Worm (Caenorhabditis elegans): Measurements from ENCODE around the gene comt-4.

Gene comt-4

DNA sequence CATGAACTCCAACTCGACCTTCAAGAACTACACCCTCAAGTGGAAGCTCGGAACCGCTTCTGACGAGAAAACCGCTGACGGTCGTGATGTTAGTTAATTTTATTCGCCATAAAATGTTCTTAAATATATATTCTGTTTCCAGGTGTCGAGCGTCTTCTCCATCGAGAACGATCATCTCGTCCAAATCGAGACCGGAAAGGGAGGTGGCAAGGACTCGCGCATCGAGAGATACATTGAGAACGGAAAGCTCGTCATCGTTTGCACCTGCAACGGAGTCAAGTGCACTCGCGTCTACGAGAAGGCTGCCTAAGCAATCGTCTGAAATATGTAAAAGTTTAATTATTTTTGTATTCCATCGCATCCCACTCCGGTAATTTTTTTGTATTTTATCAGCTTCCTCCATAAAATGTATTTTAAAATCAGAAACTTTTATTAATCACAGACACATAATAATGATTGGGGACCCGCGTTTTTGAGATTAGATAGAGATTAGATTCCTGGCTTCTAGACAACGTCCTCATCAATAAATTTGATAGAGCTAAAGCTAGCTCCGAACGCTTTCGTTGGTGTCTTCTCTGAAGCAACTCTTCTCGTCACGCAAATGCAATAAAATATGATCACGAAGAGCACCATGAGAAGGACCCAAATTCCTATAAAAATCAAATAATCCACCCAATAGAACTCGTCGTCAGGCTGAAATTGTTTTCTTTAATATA is 18.9 kb upstream of the comt-4 start (continued):
- TF ChIP-seq F37B4.10 (GFP tag; IDR thresholded peaks at IDR 0.05) (no peak), hlh-12 (tag; optimal IDR thresholded peaks at IDR 0.05) (no peak), Y79H2A.3 (GFP tag; conservative IDR thresholded peaks at IDR 0.05) (no peak), ekl-4 (GFP tag; IDR thresholded peaks at IDR 0.05) (peak; percentile 58), ZK185.1 (tag; optimal IDR thresholded peaks at IDR 0.05; ENCODE audit: poor library complexity, severe bottlenecking) (no peak), F33H1.4 (GFP tag; IDR thresholded peaks at IDR 0.05) (0 out of 2 replicates have a peak, but pooled peaks have one; percentile 7), C17E4.6 (GFP tag; IDR thresholded peaks at IDR 0.05) (no peak), hmg-20 (GFP tag; IDR thresholded peaks at IDR 0.05) (no peak), zfh-2 (GFP tag; conservative IDR thresholded peaks at IDR 0.05) (peak; percentile 62), snpc-1.1 (tag; optimal IDR thresholded peaks at IDR 0.05; ENCODE audit: insufficient read depth) (no peak), dox-1 (GFP tag; IDR thresholded peaks at IDR 0.05) (peak; percentile 32; the same call in 1 of the 2 replicates), ceh-79 (tag; optimal IDR thresholded peaks at IDR 0.05) (no peak), mxl-1 (tag; optimal IDR thresholded peaks at IDR 0.05) (peak; percentile 8), ama-1 (optimal IDR thresholded peaks at IDR 0.05) (no peak), ama-1 (GFP tag; optimal IDR thresholded peaks at IDR 0.05) (no peak), aptf-3 (GFP tag; IDR thresholded peaks at IDR 0.05) (no peak), ztf-18 (tag; optimal IDR thresholded peaks at IDR 0.05) (no peak), K11D2.4 (GFP tag; IDR thresholded peaks at IDR 0.05) (no peak), athp-1 (tag; optimal IDR thresholded peaks at IDR 0.05) (no peak), chd-7 (tag; optimal IDR thresholded peaks at IDR 0.05) (no peak), dpl-1 (GFP tag; optimal IDR thresholded peaks at IDR 0.05) (no peak), snpc-3.4 (tag; optimal IDR thresholded peaks at IDR 0.05) (peak; percentile 13), F52B5.7 (tag; optimal IDR thresholded peaks at IDR 0.05) (no peak), cebp-2 (GFP tag; IDR thresholded peaks at IDR 0.05) (no peak)

DNA sequence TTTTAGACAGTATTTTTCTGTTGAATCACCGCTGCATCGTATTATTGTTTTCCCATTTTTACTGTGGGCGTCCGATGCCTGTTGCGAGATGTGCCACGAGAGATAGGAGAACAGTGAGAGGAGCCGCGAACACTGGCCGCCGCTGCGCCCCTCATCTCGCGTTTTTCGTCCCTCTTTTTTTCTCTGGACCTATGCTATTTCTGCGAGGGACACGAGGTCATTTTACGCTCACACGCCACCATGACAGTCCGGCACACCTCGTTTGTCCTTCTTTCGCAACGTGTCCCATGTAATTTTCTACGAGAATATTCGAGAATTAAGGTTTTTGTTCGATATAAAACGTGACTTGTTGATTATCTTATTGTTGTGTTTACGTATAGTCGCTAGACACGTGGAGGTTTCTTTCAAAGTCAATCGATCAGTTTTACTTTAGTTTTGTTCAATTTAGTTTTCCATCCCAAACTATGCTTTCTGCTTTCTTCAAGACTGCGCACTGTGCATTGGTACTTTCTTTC is 18.1 kb upstream of the comt-4 start, which contains the start of gene lbp-9:
Gene lbp-9 (plus strand): TSS at position 465 of the 515 bp plus-strand sequence.
- TF ChIP-seq Y56A3A.18 (GFP tag; IDR thresholded peaks at IDR 0.05): no peak
- peak; percentile 34 for TF ChIP-seq madf-10 (tag; optimal IDR thresholded peaks at IDR 0.05)
- TF ChIP-seq sptf-2 (GFP tag; optimal IDR thresholded peaks at IDR 0.05): no peak
- TF ChIP-seq madf-3 (GFP tag; IDR thresholded peaks at IDR 0.05): no peak
- peak; percentile 40 for TF ChIP-seq tbp1 (GFP tag; optimal IDR thresholded peaks at IDR 0.05)
- TF ChIP-seq ama-1 (optimal IDR thresholded peaks at IDR 0.05): peak; percentile 34
- TF ChIP-seq ama-1 (GFP tag; optimal IDR thresholded peaks at IDR 0.05): no peak
- peak; percentile 77 for TF ChIP-seq hsf-1 (GFP tag; IDR thresholded peaks at IDR 0.05)
- TF ChIP-seq zfh-2 (GFP tag; conservative IDR thresholded peaks at IDR 0.05): peak; percentile 94
- TF ChIP-seq snpc-1.3 (tag; optimal IDR thresholded peaks at IDR 0.05; ENCODE audit: insufficient read depth): no peak
- no peak for TF ChIP-seq nfya-2 (GFP tag; IDR thresholded peaks at IDR 0.05)
- peak; percentile 80 for TF ChIP-seq ceh-40 (GFP tag; IDR thresholded peaks at IDR 0.05)
- peak; percentile 38; the same call in 1 of the 2 replicates for TF ChIP-seq B0336.3 (GFP tag; IDR thresholded peaks at IDR 0.05)
- TF ChIP-seq nhr-179 (tag; optimal IDR thresholded peaks at IDR 0.05): no peak
- no peak for TF ChIP-seq Y67H2A.10 (GFP tag; conservative IDR thresholded peaks at IDR 0.05)
- TF ChIP-seq F55B11.4 (tag; optimal IDR thresholded peaks at IDR 0.05; ENCODE audit: borderline replicate concordance, insufficient read depth): no peak
- TF ChIP-seq F22D6.2 (tag; optimal IDR thresholded peaks at IDR 0.05): no peak
- no peak for TF ChIP-seq ztf-3 (GFP tag; optimal IDR thresholded peaks at IDR 0.05)
- no peak for TF ChIP-seq mxl-1 (tag; optimal IDR thresholded peaks at IDR 0.05)
- peak; percentile 43; the same call in 1 of the 2 replicates for TF ChIP-seq egl-44 (GFP tag; IDR thresholded peaks at IDR 0.05)
- TF ChIP-seq zim-3 (tag; optimal IDR thresholded peaks at IDR 0.05): peak; percentile 33
- no peak for TF ChIP-seq attf-3 (GFP tag; conservative IDR thresholded peaks at IDR 0.05)
- TF ChIP-seq F23B12.7 (tag; optimal IDR thresholded peaks at IDR 0.05; ENCODE audit: insufficient read depth): no peak
- TF ChIP-seq ztf-22 (GFP tag; optimal IDR thresholded peaks at IDR 0.05): no peak
- no peak for TF ChIP-seq F33H1.4 (GFP tag; IDR thresholded peaks at IDR 0.05)
- TF ChIP-seq F49E8.2 (tag; optimal IDR thresholded peaks at IDR 0.05; ENCODE audit: insufficient read depth): no peak
- no peak for TF ChIP-seq hmg-20 (GFP tag; IDR thresholded peaks at IDR 0.05)
- no peak for TF ChIP-seq dpff-1 (tag; optimal IDR thresholded peaks at IDR 0.05)
- no peak for TF ChIP-seq ztf-28 (GFP tag; IDR thresholded peaks at IDR 0.05)
